Worm (Caenorhabditis elegans) whole organism, L4/young adult: ENCODE measurements around the gene srw-3.

Source experiments
- dao-5 ChIP-seq: sonication (generic microtip); optimal IDR thresholded peaks from 2 replicates; lab custom pipeline; 2016; ENCODE audit warnings: missing genotype, missing genetic modification characterization, moderate library complexity, missing compliant biosample characterization
- him-1 ChIP-seq: sonication (generic microtip); optimal IDR thresholded peaks from 2 replicates; lab custom pipeline; 2016; ENCODE audit warnings: missing genotype, missing genetic modification reagents, missing genetic modification characterization, missing compliant biosample characterization

DNA sequence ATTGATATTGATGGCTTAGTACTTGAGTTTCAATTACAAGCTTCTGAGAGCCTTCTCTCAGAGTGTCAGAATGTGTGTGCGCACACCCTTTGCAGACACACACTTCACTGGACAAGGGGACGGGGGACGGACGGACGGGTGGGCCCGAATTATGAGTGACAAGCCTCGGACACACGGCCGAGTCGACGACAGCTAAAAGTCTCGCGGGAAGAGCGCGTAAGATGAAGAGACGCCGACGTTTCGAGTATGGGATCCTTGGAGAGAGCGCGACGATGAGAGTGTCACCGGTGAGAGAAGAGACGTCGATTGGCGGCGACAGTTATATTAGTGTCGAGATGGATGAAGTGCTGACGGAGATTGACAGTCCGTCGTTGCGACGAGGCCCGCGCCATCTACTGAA is 40.5 kb downstream of the srw-3 start:
- TF ChIP-seq dao-5 (tag; lab: Kevin White, UChicago) (no peak), him-1 (no peak)
